Fruit fly (Drosophila melanogaster) ovary, adult (tissue): ENCODE measurements around the gene pbl.

Source experiments
- CG17801 ChIP-seq: fragments of 200-800 bp; optimal IDR thresholded peaks from 2 replicates; lab custom pipeline; 2019; ENCODE audit warnings: missing biosample characterization, mild to moderate bottlenecking, missing genetic modification characterization, moderate library complexity; ENCODE audit not compliant: partially characterized antibody

Gene pbl

DNA sequence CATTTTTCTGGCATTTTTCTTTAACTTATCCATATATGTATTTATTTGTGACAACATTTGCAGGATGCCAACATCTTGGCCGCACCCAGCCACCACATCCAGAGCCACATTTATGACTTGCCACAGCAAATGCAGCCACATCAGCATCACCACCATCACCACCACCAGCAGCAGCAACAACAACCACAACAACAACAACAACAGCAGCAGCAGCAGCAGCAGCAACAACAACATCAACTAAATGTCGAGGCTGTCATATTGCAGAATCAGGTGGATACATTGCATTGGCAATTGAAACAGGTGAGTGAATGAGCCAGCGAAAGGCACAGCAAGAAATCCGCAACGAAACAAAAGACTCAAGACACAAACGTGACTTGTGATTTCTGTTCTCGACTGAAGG, 21.8 kb downstream of the pbl start:
- no peak for TF ChIP-seq CG17801 (GFP tag; lab: Kevin White, UChicago)

dm6 chr3L:7883298-7883697, 28.5 kb downstream of the pbl start:
- TF ChIP-seq CG17801 (GFP tag; lab: Kevin White, UChicago) = no peak

DNA sequence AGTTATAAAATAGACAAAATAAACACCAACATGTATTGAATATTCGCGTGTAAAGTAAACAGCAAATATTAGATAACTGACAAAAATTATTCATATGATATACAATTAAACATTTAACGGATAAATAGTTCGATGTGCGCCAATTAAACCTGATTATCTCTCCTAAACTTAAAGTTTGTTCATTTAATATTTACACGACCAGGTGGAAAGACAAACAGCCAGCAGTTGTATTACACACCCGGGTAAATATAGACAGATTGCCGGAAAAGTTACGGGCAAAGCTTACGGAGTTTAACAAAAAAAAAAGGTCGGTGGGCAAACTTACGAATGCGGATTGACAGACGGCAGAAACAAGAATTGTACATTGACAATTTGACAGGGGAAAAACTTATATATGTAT, 29.6 kb downstream of the pbl start:
- TF ChIP-seq CG17801 (GFP tag; lab: Kevin White, UChicago) = no peak

DNA sequence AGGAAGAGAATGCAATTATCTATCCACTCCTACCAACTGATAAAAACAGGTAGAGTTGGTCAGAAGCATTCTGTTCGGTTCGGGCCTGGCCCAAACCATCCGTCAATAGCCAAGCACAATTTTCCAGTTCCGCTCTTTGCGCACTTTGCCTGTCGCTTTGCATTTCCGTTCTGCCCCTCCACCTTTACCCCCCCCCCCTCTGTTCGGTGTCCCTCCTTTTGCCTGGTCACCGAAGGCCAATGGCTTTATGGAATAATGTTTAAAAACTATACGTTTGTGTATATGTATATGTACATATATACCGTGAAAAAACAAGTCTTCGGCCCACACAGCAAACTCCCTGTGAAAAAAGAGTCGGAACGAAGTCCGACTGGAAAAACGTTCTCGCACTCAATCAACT, 30.6 kb downstream of the pbl start:
- TF ChIP-seq CG17801 (GFP tag; lab: Kevin White, UChicago) = no peak

DNA sequence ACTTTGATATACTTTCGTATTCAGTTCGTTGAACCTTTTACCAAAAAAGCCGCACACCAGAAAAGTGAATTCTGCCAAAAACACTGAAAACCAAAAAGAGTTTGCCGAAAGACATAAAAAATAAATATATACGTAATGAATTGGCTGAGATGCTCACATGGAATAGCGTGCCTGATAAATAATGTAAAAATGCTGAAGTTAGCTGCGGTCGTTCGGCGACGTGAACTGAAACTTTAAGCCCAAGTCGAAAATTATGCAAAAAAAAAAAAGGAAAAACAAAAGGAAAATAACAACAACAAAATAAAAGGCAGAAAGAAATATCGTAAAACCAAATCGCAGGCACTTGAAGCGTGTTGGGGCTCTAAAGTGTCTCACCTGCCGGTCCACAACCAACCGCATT, 32.1 kb downstream of the pbl start:
- TF ChIP-seq CG17801 (GFP tag; lab: Kevin White, UChicago) = no peak

DNA sequence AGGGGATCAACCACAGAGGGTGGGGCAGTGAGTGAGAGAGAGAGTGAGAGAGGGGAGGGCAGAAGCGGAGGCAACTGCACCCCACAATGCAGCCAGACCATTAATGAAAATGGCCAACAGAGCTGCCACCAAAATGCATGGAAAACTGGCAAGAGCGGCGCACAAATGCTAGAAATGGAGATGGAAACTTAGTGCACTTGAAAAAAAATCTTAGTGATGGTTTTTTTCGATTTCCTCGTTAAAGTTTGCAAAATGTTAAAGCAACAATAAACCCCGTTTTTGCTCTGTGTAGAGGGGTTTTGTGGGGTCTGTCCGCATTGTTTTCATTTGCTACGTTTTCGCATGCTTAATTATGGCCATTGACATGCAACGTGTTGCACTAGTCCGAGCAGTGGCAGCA, 34.3 kb downstream of the pbl start:
- no peak for TF ChIP-seq CG17801 (GFP tag; lab: Kevin White, UChicago)

DNA sequence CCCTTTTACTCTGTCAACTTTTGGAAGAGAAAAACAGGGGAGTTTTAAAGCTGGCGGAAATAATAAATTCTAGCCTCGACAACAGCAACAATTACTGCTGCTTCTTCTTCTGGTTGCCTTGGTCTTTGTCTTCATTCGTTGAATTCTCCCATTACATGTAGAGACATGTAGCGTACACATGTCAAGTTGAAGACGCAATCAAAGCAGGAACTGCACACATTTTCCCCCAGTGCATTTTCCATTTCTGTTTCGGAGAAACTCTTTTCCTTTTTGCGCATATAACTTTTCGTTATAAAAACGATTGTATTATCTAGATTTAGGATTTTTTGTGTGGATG, 35.4 kb downstream of the pbl start:
- no peak for TF ChIP-seq CG17801 (GFP tag; lab: Kevin White, UChicago)

- no peak for TF ChIP-seq CG17801 (GFP tag; lab: Kevin White, UChicago)
These were observed 36.0 kb downstream of the pbl start for dm6 chr3L:7875606-7876366.

DNA sequence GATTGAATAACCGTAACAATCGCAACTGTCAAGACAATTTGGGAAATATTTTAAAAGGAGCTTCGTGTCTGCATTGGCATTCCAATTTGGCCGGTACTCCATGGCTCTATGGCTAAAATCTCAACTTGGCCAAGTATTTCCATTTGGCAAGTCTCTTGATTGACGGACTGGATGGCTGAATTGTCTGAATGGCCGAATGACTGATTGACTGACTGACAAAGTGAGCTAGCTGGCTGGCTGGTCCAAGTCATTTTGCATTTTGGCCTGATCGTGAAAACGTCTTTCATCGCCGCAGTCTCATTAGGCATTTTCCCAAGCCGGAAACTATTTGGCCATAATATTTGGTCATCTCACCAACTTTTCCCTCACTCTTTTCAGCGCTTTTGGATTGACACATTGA, 37.2 kb downstream of the pbl start:
- no peak for TF ChIP-seq CG17801 (GFP tag; lab: Kevin White, UChicago)

dm6 chr3L:7870388-7870740, 41.4 kb downstream of the pbl start:
- TF ChIP-seq CG17801 (GFP tag; lab: Kevin White, UChicago) = no peak

- TF ChIP-seq CG17801 (GFP tag; lab: Kevin White, UChicago) = peak; percentile 37
These were observed 41.9 kb downstream of the pbl start for dm6 chr3L:7869715-7870387.

dm6 chr3L:7868581-7869236, 43.0 kb downstream of the pbl start, which contains the start of gene CG32365:
Gene CG32365 (plus strand): TSS chr3L:7869042.
- TF ChIP-seq CG17801 (GFP tag; lab: Kevin White, UChicago) = peak; percentile 64

DNA sequence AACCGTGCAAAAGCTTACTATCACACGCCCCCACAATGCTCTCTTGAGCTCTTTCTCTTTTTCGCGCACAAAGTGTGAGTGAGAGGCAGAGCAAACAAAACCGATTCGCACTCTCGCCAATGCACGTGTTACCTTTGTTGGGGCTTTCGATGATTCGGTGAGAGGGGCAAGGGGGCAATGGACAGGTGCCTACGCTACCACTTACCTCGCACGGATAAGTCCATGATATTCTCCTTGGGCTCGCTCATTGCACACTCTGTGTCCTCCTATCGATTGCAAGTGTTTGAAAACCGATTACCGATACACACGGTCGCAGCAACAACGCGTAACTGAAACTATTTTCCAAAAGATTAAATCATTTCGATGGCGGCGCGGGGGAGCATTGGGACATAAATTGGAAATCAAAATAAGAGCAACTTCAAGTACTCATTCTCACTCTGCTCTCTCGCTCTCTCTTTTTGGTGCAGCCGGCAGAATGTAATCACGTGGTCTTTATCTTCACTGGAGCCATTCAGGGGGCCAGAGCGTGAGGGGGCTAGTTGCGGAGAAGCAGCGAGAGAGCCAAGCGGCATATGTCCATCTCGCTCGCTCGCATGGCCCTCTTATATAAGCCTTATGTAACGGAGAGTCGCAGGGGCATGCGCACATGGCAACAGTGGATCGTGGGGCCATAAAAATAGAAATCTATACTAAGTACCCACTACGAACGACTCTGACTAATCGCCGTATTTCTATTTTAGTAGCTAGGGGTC, 44.5 kb downstream of the pbl start, which contains the start of gene Pdp1:
Gene Pdp1, minus strand, starts transcription at position 334 of the 752 bp plus-strand sequence.
- no peak for TF ChIP-seq CG17801 (GFP tag; lab: Kevin White, UChicago)

- no peak for TF ChIP-seq CG17801 (GFP tag; lab: Kevin White, UChicago)
These were observed 45.2 kb downstream of the pbl start for dm6 chr3L:7866558-7866957.
